Worm (Caenorhabditis elegans) whole organism, mixed stage, embryonic: ENCODE measurements around the gene F54F2.6.

ENCODE experiments used
- ceh-39 ChIP-seq: fragments of 150-350 bp; optimal IDR thresholded peaks from 2 replicates; lab custom pipeline; 2014; ENCODE audit warnings: missing biosample characterization, missing genetic modification characterization
- elt-3 ChIP-seq: fragments of 150-350 bp; optimal IDR thresholded peaks from 2 replicates; lab custom pipeline; 2014; ENCODE audit warnings: missing biosample characterization, missing genetic modification characterization
- lsy-2 ChIP-seq: fragments of 150-350 bp; optimal IDR thresholded peaks from 2 replicates; lab custom pipeline; 2014; ENCODE audit warnings: missing biosample characterization, missing genetic modification characterization
- mab-5 ChIP-seq: fragments of 150-350 bp; optimal IDR thresholded peaks from 2 replicates; lab custom pipeline; 2014; ENCODE audit warnings: missing biosample characterization, missing genetic modification characterization
- nhr-2 ChIP-seq: fragments of 150-350 bp; optimal IDR thresholded peaks from 2 replicates; lab custom pipeline; 2014; ENCODE audit warnings: missing biosample characterization, missing genetic modification characterization
- nhr-237 ChIP-seq: fragments of 150-350 bp; optimal IDR thresholded peaks from 2 replicates; lab custom pipeline; 2014; ENCODE audit warnings: missing biosample characterization, missing genetic modification characterization
- nhr-28 ChIP-seq: fragments of 150-350 bp; optimal IDR thresholded peaks from 2 replicates; lab custom pipeline; 2014; ENCODE audit warnings: missing biosample characterization, missing genetic modification characterization
- pha-4 ChIP-seq: fragments of 150-350 bp; optimal IDR thresholded peaks from 2 replicates; lab custom pipeline; 2018; ENCODE audit warnings: missing biosample characterization, missing genetic modification reagents, missing genetic modification characterization
- sptf-1 ChIP-seq: sonication (generic microtip); optimal IDR thresholded peaks from 2 replicates; lab custom pipeline; 2017; ENCODE audit warnings: mild to moderate bottlenecking, missing genetic modification characterization, moderate library complexity, missing compliant biosample characterization
- tbx-8 ChIP-seq: fragments of 200-800 bp; sonication (Bioruptor generic); optimal IDR thresholded peaks from 2 replicates; lab custom pipeline; 2018; ENCODE audit warnings: mild to moderate bottlenecking, missing genetic modification characterization, moderate library complexity, missing compliant biosample characterization
- unc-62 ChIP-seq: fragments of 150-350 bp; optimal IDR thresholded peaks from 2 replicates; lab custom pipeline; 2014; ENCODE audit warnings: missing biosample characterization, missing genetic modification reagents, missing genetic modification characterization

ce11 chrIII:8829245-8829644, 28.7 kb upstream of the F54F2.6 start, which contains the start of gene F44E2.3:
- TF ChIP-seq lsy-2 (tag; lab: Kevin White, UChicago) (no peak), pha-4 (tag; lab: Kevin White, UChicago) (no peak), unc-62 (no peak), mab-5 (tag; lab: Kevin White, UChicago) (no peak), tbx-8 (GFP tag; lab: Kevin White, UChicago) (no peak), elt-3 (tag; lab: Kevin White, UChicago) (no peak), nhr-237 (tag; lab: Kevin White, UChicago) (no peak), nhr-28 (tag; lab: Kevin White, UChicago) (no peak), ceh-39 (tag; lab: Kevin White, UChicago) (no peak), nhr-2 (tag; lab: Kevin White, UChicago) (no peak), sptf-1 (tag; lab: Kevin White, UChicago) (no peak)
